Worm (Caenorhabditis elegans) whole organism, early embryonic: ENCODE results near the gene srx-68.

Source experiments
- B0310.2 ChIP-seq: sonication (generic microtip); optimal IDR thresholded peaks from 2 replicates; lab custom pipeline; 2016; ENCODE audit warnings: mild to moderate bottlenecking, missing genetic modification characterization, missing compliant biosample characterization
- F13C5.2 ChIP-seq: sonication (generic microtip); optimal IDR thresholded peaks from 2 replicates; lab custom pipeline; 2017; ENCODE audit warnings: mild to moderate bottlenecking, missing genetic modification characterization, inconsistent platforms, missing compliant biosample characterization
- aly-1 ChIP-seq: sonication (generic microtip); optimal IDR thresholded peaks from 2 replicates; lab custom pipeline; 2016; ENCODE audit warnings: missing genetic modification characterization, missing compliant biosample characterization
- ama-1 ChIP-seq: fragments of 150-350 bp; optimal IDR thresholded peaks from 2 replicates; lab custom pipeline; 2014
- ceh-13 ChIP-seq: fragments of 200-800 bp; sonication (Bioruptor generic); optimal IDR thresholded peaks from 2 replicates; lab custom pipeline; 2018; ENCODE audit warnings: mild to moderate bottlenecking, missing genetic modification characterization, missing compliant biosample characterization
- ceh-36 ChIP-seq: sonication (generic microtip); optimal IDR thresholded peaks from 2 replicates; lab custom pipeline; 2016; ENCODE audit warnings: missing genetic modification characterization, inconsistent platforms, missing compliant biosample characterization
- ets-7 ChIP-seq: sonication (generic microtip); optimal IDR thresholded peaks from 2 replicates; lab custom pipeline; 2016; ENCODE audit warnings: missing genotype, missing genetic modification characterization, missing compliant biosample characterization
- flt-1 ChIP-seq: fragments of 200-800 bp; sonication (Bioruptor generic); IDR thresholded peaks from 2 replicates; pipeline ENCODE4 v1.3.6; 2022; ENCODE audit warnings: missing genetic modification characterization, missing compliant biosample characterization
- hmbx-1 ChIP-seq: sonication (generic microtip); optimal IDR thresholded peaks from 2 replicates; lab custom pipeline; 2016; ENCODE audit warnings: mild to moderate bottlenecking, missing genetic modification characterization, missing compliant biosample characterization
- hmg-4 ChIP-seq: fragments of 200-800 bp; sonication (Bioruptor generic); optimal IDR thresholded peaks from 2 replicates; lab custom pipeline; 2018; ENCODE audit warnings: mild to moderate bottlenecking, missing genetic modification characterization, missing compliant biosample characterization
- hnd-1 ChIP-seq: sonication (generic microtip); optimal IDR thresholded peaks from 2 replicates; lab custom pipeline; 2016; ENCODE audit warnings: missing genetic modification characterization, missing compliant biosample characterization
- pes-1 ChIP-seq: fragments of 200-800 bp; sonication (Bioruptor generic); IDR thresholded peaks from 2 replicates; pipeline ENCODE4 v1.3.6; 2022; ENCODE audit warnings: missing genetic modification reagents, missing genetic modification characterization, missing compliant biosample characterization
- scrt-1 ChIP-seq: fragments of 200-800 bp; sonication (Bioruptor generic); IDR thresholded peaks from 2 replicates; pipeline ENCODE4 v1.3.6; 2022; ENCODE audit warnings: missing genetic modification characterization, missing compliant biosample characterization
- sea-1 ChIP-seq: fragments of 200-800 bp; sonication (Bioruptor generic); conservative IDR thresholded peaks from 2 replicates; pipeline ENCODE4 v1.3.6; 2022; ENCODE audit warnings: missing genetic modification characterization, missing compliant biosample characterization
- tbx-11 ChIP-seq: fragments of 200-800 bp; sonication (Bioruptor generic); IDR thresholded peaks from 2 replicates; pipeline ENCODE4 v1.3.6; 2022; ENCODE audit warnings: missing genetic modification characterization, missing compliant biosample characterization
- tbx-37 ChIP-seq: fragments of 200-800 bp; sonication (Bioruptor generic); conservative IDR thresholded peaks from 2 replicates; pipeline ENCODE4 v1.3.6; 2022; ENCODE audit warnings: missing genetic modification reagents, missing genetic modification characterization, missing compliant biosample characterization
- tra-4 ChIP-seq: sonication (generic microtip); optimal IDR thresholded peaks from 2 replicates; lab custom pipeline; 2017; ENCODE audit warnings: missing genetic modification characterization, missing compliant biosample characterization

The srx-68 gene

DNA sequence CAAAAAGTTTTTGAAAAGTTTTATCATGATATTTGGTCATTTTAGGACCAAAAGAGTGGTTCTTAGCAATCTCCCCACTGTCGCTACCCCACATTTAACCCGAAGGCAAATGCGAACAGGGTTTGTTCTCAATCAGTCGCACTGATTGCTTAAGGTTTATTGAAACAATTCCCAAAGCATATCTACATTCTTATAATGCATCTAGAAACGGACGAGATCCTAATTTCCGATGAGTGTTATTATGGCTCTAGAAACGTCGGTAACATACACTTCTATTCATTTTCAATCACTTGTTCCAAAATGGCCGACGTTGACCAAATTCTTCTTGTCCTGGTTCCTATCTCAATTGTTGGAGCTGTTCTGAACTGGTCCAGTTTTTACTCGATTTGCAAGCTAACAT is 9.1 kb downstream of the srx-68 start, which contains the start of gene srx-65:
Gene srx-65 (plus strand): TSS at position 301 of the 400 bp plus-strand sequence.
- TF ChIP-seq ceh-13 (GFP tag; lab: Kevin White, UChicago), result no peak

DNA sequence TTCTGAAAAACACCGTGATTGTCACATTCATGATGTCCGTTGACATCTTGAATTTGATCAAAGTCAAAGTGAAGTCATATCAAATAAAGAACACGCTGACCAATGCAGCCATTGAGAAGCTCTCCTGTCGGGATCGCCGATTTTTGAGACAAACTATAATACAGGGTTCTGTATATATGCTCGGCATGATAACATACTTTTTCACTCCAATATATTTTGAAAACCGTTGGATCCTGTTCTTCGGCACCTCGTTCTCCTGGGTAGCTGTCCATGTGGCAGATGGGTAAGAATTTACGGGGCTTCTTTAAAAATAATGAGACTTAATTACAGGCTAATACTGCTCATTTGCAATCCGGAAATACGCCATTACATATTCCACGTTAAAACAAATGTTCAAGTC is 10.0 kb downstream of the srx-68 start:
- TF ChIP-seq aly-1 (no peak), B0310.2 (tag; lab: Kevin White, UChicago) (no peak), ama-1 (no peak), tbx-37 (GFP tag; lab: Robert Waterston, UW) (no peak), ceh-36 (tag; lab: Kevin White, UChicago) (no peak), tbx-11 (GFP tag; lab: Robert Waterston, UW) (no peak), pes-1 (GFP tag; lab: Robert Waterston, UW) (no peak), ceh-13 (GFP tag; lab: Kevin White, UChicago) (no peak), ets-7 (no peak), hnd-1 (no peak), hmg-4 (GFP tag; lab: Kevin White, UChicago) (no peak), sea-1 (GFP tag; lab: Robert Waterston, UW) (no peak), hmbx-1 (tag; lab: Kevin White, UChicago) (no peak)

DNA sequence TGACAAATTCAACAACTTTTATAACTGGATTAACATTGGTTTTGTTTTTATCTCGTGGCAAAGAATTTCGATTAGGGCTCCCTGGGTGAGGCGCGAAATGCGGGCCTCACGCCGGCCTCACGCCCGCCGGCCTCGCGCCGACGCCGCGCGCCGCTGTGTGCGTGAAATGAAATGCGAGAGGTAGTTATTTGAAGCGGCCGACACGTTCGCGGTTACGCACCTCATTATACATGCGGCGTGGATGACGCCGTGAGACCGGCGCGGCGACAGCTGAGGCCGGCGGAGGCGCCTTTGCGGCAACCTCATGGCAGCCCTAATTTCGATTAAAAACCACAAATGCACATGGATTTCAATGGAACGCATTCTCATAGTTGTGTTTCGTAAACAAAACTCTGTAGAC is 14.9 kb downstream of the srx-68 start:
- TF ChIP-seq tra-4 (tag; lab: Kevin White, UChicago) (no peak), pes-1 (GFP tag; lab: Robert Waterston, UW) (no peak)

DNA sequence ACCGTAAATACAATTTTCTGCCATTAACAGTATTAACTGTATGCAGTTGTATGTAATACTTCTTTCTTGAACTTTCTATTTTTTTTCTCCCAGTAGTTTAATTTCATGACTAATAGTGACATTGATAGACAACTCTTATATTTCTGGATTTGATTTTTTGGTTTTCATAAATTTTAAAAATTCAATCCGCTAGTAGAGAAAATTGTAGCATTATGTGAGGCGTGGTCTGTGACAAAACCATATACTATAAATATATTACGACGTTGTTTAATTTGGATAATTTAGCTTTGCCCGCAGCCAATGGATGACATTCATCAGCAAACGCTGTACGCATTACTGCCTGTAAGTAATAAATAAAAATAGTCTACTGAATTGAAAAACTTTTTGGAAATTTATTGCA is 16.5 kb downstream of the srx-68 start, which contains the start of gene srx-64:
Gene srx-64 (plus strand): TSS at position 301 of the 400 bp plus-strand sequence.
- TF ChIP-seq ceh-36 (tag; lab: Kevin White, UChicago), result no peak
- no peak for TF ChIP-seq ama-1
- TF ChIP-seq tbx-11 (GFP tag; lab: Robert Waterston, UW), result no peak
- TF ChIP-seq hmg-4 (GFP tag; lab: Kevin White, UChicago), result no peak
- no peak for TF ChIP-seq flt-1 (GFP tag; lab: Robert Waterston, UW)
- TF ChIP-seq tbx-37 (GFP tag; lab: Robert Waterston, UW), result no peak
- TF ChIP-seq pes-1 (GFP tag; lab: Robert Waterston, UW), result no peak
- TF ChIP-seq F13C5.2 (tag; lab: Kevin White, UChicago), result no peak
- TF ChIP-seq hmbx-1 (tag; lab: Kevin White, UChicago), result no peak
- TF ChIP-seq ceh-13 (GFP tag; lab: Kevin White, UChicago), result no peak
- no peak for TF ChIP-seq B0310.2 (tag; lab: Kevin White, UChicago)
- no peak for TF ChIP-seq ets-7
- TF ChIP-seq aly-1, result no peak
- no peak for TF ChIP-seq sea-1 (GFP tag; lab: Robert Waterston, UW)
- no peak for TF ChIP-seq scrt-1
- no peak for TF ChIP-seq hnd-1
- TF ChIP-seq tra-4 (tag; lab: Kevin White, UChicago), result no peak

DNA sequence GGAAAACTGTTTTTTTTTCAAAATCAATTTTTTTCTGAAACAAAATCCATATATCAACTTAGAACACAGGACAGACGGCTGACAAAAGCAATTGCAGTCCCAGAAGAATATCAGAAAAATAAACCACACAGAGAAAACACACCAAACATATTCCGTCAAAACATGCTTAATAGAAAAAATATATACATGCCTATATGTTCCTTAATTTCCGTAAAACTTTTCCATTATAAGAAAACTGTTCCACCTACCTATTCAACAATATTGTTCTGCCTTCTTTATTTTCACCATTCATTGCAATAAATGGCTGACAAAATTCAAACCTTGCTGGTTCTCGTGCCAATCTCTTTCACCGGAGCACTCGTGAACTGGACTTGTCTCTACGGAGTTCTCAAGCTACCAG is 18.8 kb downstream of the srx-68 start, which contains the start of gene srx-63:
Gene srx-63 (plus strand): TSS at position 301 of the 400 bp plus-strand sequence.
- TF ChIP-seq ets-7, result no peak

DNA sequence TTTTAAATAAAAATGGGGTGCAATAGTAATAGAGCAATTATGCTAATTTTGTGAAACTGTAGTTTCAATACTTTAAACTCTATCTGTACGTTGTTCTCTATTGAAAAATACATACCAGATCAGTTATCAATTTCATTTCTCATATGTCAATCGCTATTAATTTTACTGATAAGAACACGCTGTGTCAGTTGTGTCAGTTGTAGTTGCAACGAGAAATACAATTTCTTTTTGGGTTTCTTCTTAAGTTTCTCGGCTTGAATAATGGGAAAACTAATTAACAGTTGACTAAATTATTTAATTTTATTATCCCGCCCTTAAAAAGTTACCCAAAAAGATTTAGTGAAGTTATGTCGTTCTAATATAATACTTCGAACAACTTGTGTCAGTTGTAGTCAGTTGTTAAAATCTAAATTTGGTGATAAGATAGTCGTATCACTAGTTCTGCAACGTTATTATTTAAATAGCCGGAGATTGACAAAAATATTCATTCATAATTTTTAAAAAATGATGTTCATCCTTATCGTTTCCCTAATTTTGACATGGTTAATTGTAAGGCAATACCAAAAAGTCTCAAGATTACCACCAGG is 23.4 kb downstream of the srx-68 start, which contains the start of gene cyp-35A5:
Gene cyp-35A5 (plus strand): TSS at position 435 of the 587 bp plus-strand sequence.
- TF ChIP-seq ceh-36 (tag; lab: Kevin White, UChicago), result no peak
- TF ChIP-seq B0310.2 (tag; lab: Kevin White, UChicago), result no peak
- TF ChIP-seq tbx-37 (GFP tag; lab: Robert Waterston, UW), result no peak
- TF ChIP-seq ama-1, result no peak
- no peak for TF ChIP-seq aly-1
- TF ChIP-seq ets-7, result no peak
- no peak for TF ChIP-seq pes-1 (GFP tag; lab: Robert Waterston, UW)
- TF ChIP-seq tbx-11 (GFP tag; lab: Robert Waterston, UW), result no peak
- TF ChIP-seq tra-4 (tag; lab: Kevin White, UChicago), result no peak
- no peak for TF ChIP-seq sea-1 (GFP tag; lab: Robert Waterston, UW)
- no peak for TF ChIP-seq hnd-1

DNA sequence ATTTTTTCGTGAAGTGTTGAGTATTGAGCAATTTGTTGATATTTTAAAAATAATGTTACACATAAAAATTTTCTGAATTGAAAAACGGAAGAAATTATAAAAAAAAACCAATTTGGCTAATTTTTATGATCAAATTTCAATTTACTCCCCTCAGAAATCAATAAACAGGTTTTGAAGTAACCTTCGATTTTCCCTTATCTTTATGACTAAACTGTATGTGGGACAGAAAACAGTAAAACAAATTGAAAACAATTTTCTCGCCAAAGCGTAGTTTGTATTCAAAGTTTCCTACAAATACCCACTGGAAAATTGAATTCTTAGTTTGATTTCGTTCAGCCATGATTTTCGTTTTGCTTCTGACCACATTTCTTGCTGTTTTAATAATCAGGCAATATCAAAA is 26.2 kb downstream of the srx-68 start, which contains the start of gene cyp-35B1:
Gene cyp-35B1 (plus strand): TSS at position 244 of the 400 bp plus-strand sequence.
- TF ChIP-seq sea-1 (GFP tag; lab: Robert Waterston, UW), result no peak
- TF ChIP-seq tbx-11 (GFP tag; lab: Robert Waterston, UW), result no peak

DNA sequence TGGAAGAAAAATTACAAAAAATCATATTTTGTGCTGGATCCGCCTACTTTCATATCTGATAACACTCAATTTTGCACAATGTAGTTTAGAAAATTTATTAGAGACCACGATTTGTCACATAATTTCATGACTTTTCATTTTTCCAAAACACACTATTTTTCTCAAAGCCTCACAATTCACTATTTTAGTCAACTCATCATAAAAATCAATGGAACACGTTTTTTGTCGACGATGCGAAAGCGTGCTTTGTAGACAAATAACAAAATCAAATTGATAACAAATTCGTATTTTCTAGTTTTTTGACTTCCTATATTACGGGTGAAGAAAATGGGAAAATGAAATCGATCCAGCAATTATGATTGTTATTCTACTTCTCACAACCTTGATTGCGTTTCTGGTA is 29.3 kb downstream of the srx-68 start, which contains the start of gene cyp-35B2:
Gene cyp-35B2 (plus strand): TSS at position 301 of the 400 bp plus-strand sequence.
- TF ChIP-seq hmbx-1 (tag; lab: Kevin White, UChicago), result no peak
- TF ChIP-seq hmg-4 (GFP tag; lab: Kevin White, UChicago), result no peak
- TF ChIP-seq scrt-1, result no peak
- TF ChIP-seq aly-1, result no peak
- no peak for TF ChIP-seq tbx-37 (GFP tag; lab: Robert Waterston, UW)
- TF ChIP-seq ceh-36 (tag; lab: Kevin White, UChicago), result no peak
- TF ChIP-seq tbx-11 (GFP tag; lab: Robert Waterston, UW), result no peak
- TF ChIP-seq hnd-1, result no peak
- no peak for TF ChIP-seq sea-1 (GFP tag; lab: Robert Waterston, UW)
- TF ChIP-seq ets-7, result no peak

DNA sequence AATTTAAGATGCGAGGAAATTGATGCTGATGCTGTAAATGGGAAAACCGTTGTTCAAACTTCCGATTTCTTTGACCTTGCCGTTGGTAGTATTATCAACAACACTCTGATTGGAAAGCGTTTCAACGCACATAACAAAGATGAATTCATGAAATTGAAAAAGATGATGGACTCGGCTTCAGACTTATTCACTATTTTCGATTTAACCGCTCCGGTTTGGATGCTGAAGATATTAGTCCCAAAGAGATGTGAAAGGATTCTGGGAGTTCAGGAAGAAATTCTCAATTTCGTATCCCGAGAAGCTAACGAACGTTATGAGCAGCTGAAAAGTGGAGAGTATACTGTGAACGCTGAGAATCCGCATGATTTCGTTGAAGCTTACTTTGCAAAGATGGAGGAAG is 30.8 kb downstream of the srx-68 start:
- no peak for TF ChIP-seq B0310.2 (tag; lab: Kevin White, UChicago)
- TF ChIP-seq pes-1 (GFP tag; lab: Robert Waterston, UW), result no peak
- no peak for TF ChIP-seq sea-1 (GFP tag; lab: Robert Waterston, UW)
- no peak for TF ChIP-seq hmg-4 (GFP tag; lab: Kevin White, UChicago)
- TF ChIP-seq ceh-36 (tag; lab: Kevin White, UChicago), result no peak
- no peak for TF ChIP-seq flt-1 (GFP tag; lab: Robert Waterston, UW)
- no peak for TF ChIP-seq hmbx-1 (tag; lab: Kevin White, UChicago)
- no peak for TF ChIP-seq F13C5.2 (tag; lab: Kevin White, UChicago)
- no peak for TF ChIP-seq scrt-1
- no peak for TF ChIP-seq tbx-11 (GFP tag; lab: Robert Waterston, UW)
- TF ChIP-seq hnd-1, result no peak
- TF ChIP-seq tbx-37 (GFP tag; lab: Robert Waterston, UW), result no peak
- no peak for TF ChIP-seq ets-7
- no peak for TF ChIP-seq aly-1
- no peak for TF ChIP-seq tra-4 (tag; lab: Kevin White, UChicago)
- no peak for TF ChIP-seq ama-1
- no peak for TF ChIP-seq ceh-13 (GFP tag; lab: Kevin White, UChicago)
